Fruit fly (Drosophila melanogaster) whole organism, embryonic: ENCODE measurements around the gene Snup.

Source experiments
- CG33557 ChIP-seq: fragments of 200-800 bp; sonication (Bioruptor generic); optimal IDR thresholded peaks from 2 replicates; lab custom pipeline; 2019; ENCODE audit warnings: missing biosample characterization, mild to moderate bottlenecking, missing genetic modification characterization, moderate library complexity
- Ets97D ChIP-seq: fragments of 200-800 bp; sonication (Bioruptor generic); optimal IDR thresholded peaks from 3 replicates; lab custom pipeline; 2016; ENCODE audit warnings: missing biosample characterization, missing genetic modification characterization
- Lim3 ChIP-seq: fragments of 200-800 bp; sonication (Bioruptor generic); IDR thresholded peaks from 2 replicates; pipeline ENCODE4 v1.3.6; 2022; ENCODE audit warnings: missing biosample characterization, missing genetic modification characterization
- caup ChIP-seq: fragments of 200-800 bp; sonication (Bioruptor generic); optimal IDR thresholded peaks from 3 replicates; lab custom pipeline; 2017; ENCODE audit warnings: missing biosample characterization, mild to moderate bottlenecking, missing genetic modification characterization, moderate library complexity; ENCODE audit not compliant: severe bottlenecking
- dan ChIP-seq: fragments of 200-800 bp; sonication (Bioruptor generic); IDR thresholded peaks from 2 replicates; pipeline ENCODE4 v1.3.6; 2022; ENCODE audit warnings: missing biosample characterization, missing genetic modification characterization

DNA sequence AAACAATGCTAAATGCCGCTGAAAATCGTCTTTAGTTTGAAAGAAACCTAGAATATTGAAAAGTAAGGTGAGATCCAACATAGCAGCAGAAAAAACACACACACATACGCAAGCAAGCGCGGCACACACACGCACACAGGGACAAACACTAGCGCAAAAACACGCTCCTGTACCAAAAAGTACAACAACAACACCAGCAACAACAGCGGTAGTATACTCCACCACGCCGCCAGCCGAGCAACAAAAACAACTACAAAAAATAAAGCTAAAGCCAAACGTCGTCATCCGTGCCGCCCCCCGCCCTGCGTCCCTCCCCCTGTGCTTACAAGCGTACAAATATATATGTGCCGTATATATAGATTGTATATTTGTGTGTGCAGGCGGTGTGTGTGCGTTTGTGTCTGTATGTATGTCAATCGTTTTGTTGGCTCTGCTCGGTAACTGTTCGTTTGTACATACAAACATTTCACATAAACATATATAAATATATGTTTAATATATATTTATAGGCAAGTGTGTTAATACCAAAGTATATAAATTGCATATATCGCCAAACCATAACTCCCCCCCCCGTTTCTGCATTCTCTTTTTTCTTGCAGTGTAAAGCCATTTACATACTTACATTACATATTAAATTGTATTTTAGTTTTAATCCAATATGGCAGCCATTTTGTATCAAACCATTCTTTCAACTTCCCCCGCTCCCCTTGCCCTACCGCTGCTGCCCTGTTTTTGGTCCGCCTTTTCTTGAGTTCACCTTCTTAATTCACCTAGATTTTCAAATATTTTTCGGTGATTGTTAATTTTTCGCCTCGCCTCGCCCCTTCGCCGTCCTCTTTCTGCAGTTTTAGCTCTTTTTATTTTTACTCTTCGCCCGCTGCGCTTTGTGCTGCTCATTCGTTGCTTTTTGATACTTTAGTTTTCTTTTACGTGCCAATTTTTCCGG, 15.6 kb upstream of the Snup start:
- TF ChIP-seq CG33557 (no peak), caup (GFP tag; lab: Kevin White, UChicago) (no peak), Lim3 (GFP tag; lab: Robert Waterston, UW) (no peak), dan (GFP tag; lab: Robert Waterston, UW) (no peak), Ets97D (GFP tag; lab: Kevin White, UChicago) (no peak)
